Worm (Caenorhabditis elegans) whole organism, L4/young adult: ENCODE results near the gene C49A9.5.

ENCODE experiments used
- W03F9.2 ChIP-seq: fragments of 150-350 bp; optimal IDR thresholded peaks from 2 replicates; lab custom pipeline; 2014; ENCODE audit warnings: missing biosample characterization, missing genetic modification characterization
- him-1 ChIP-seq: sonication (generic microtip); optimal IDR thresholded peaks from 2 replicates; lab custom pipeline; 2016; ENCODE audit warnings: missing genotype, missing genetic modification reagents, missing genetic modification characterization, missing compliant biosample characterization

- TF ChIP-seq W03F9.2 (tag; lab: Kevin White, UChicago) (no peak), him-1 (tag; lab: Kevin White, UChicago) (no peak)
Observed at ce11 chrIV:6227974-6228373, 14.5 kb downstream of the C49A9.5 start, which contains the start of gene C49A9.1.
